Fruit fly (Drosophila melanogaster): Measurements from ENCODE around the gene CG5938.

Gene CG5938

DNA sequence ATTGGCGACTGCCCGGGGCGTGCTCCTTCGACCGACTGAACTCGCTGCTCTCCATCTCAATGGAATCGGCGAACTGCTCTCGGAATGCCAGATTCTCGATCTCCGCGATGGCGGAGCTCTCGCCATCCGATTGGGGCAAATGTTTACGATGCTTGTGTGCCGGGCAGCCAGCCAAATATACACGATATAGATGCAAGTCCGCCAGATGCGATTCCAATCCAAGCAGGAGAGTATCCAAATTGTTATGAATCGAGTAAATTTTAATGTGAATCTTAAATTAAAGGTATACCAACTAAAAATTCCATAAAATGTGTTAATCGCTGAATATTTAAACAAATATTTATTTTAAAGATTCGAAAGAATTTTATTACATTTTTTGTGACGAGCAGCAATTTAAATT is 26.7 kb upstream of the CG5938 start, which contains the start of gene CG5984:
TSS of gene CG5984 (minus strand) at position 101 of the 400 bp plus-strand sequence.
- TF ChIP-seq CG15710 (tag; optimal IDR thresholded peaks at IDR 0.05) (no peak), Pif1B (GFP tag; optimal IDR thresholded peaks at IDR 0.05) (no peak), CG10348 (GFP tag; IDR thresholded peaks at IDR 0.05) (no peak), Pif1A (GFP tag; optimal IDR thresholded peaks at IDR 0.05) (no peak), EcR (GFP tag; optimal IDR thresholded peaks at IDR 0.05) (no peak), fd96Ca (GFP tag; IDR thresholded peaks at IDR 0.05) (no peak), CG12605 (GFP tag; IDR thresholded peaks at IDR 0.05) (no peak), CG4496 (GFP tag; IDR thresholded peaks at IDR 0.05) (no peak), CG14655 (GFP tag; optimal IDR thresholded peaks at IDR 0.05) (no peak), gl (tag; optimal IDR thresholded peaks at IDR 0.05) (no peak), CG8301 (tag; optimal IDR thresholded peaks at IDR 0.05) (no peak), CG13204 (GFP tag; optimal IDR thresholded peaks at IDR 0.05) (no peak), CG34367 (tag; optimal IDR thresholded peaks at IDR 0.05) (no peak), D1 (tag; optimal IDR thresholded peaks at IDR 0.05) (no peak), CG8159 (tag; optimal IDR thresholded peaks at IDR 0.05) (no peak), CG9948 (tag; optimal IDR thresholded peaks at IDR 0.05) (no peak), CG17806 (tag; optimal IDR thresholded peaks at IDR 0.05) (no peak)

DNA sequence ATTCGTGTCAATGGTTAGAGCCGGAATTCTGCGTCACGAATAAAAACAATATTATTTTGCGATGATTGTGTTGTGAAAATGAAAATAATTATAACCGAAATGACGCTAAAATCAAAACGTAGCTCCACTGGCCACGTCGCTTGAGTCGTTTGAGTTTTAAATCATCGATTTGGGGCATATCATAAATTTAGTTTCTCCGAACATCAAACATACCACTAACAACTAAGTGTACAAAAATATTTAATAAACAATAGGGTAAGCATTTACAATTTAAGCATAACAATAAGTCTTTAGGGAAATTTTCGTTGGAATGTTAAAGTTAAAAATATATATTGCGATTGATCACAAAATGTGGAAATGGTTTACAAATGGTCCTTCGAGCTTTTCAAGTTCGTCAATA is 23.7 kb upstream of the CG5938 start, which contains the start of the genes TTLL6B and TfIIA-L:
TSS of gene TTLL6B (minus strand) at position 101 of the 400 bp plus-strand sequence.
TSS of gene TfIIA-L (plus strand) at position 206 of the 400 bp plus-strand sequence.
- TF ChIP-seq Snoo (tag; optimal IDR thresholded peaks at IDR 0.05) (no peak), EcR (GFP tag; optimal IDR thresholded peaks at IDR 0.05) (no peak), CG15710 (tag; optimal IDR thresholded peaks at IDR 0.05) (no peak), CG9948 (tag; optimal IDR thresholded peaks at IDR 0.05) (no peak), CG8159 (tag; optimal IDR thresholded peaks at IDR 0.05) (no peak), Pif1B (GFP tag; optimal IDR thresholded peaks at IDR 0.05) (no peak), CG13204 (GFP tag; optimal IDR thresholded peaks at IDR 0.05) (no peak), gl (tag; optimal IDR thresholded peaks at IDR 0.05) (no peak), Pif1A (GFP tag; optimal IDR thresholded peaks at IDR 0.05) (no peak), Ets98B (GFP tag; IDR thresholded peaks at IDR 0.05) (no peak), CG12605 (GFP tag; IDR thresholded peaks at IDR 0.05) (no peak)

DNA sequence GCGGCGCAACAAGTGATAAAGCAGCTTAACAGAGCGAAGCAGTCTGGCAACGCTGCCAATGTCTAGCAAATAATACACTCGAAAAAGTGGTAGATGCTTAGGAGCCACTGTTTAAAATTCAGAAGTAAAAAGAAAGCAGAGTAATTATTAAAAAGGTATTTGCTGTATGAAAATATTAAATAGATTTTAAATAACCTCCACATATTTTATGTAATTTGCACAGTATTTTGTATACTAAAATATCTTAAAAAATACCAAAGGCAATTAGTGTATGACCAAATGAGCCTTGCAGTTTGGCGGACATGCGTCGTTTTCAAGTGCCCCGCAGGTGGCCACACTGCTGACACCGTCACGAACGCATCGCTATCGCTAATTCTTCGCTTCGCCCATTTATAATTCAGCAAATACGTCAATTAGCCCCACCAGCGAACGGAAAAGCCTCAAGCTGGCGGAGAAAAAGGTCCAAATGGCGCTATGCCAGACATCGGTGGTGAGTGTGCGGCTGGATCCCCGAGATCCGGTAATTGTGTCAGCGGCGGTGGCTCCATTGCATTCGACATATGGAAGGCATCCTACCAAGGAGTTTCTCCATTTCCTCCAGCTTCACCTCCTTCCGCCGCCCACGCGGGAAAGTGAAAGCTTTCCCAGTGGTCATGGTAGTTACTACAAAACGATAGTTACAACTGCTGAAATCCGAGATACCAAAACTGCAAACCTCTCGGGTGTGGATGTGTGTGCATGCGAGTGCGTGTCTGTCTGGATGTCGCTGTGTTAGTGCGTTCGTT is 21.3 kb upstream of the CG5938 start, which contains the start of gene pll:
TSS of gene pll (minus strand) at position 47 of the 785 bp plus-strand sequence.
- TF ChIP-seq CG17806 (tag; optimal IDR thresholded peaks at IDR 0.05) = peak; percentile 76
- TF ChIP-seq fd96Ca (GFP tag; IDR thresholded peaks at IDR 0.05) = peak; percentile 79
- TF ChIP-seq CG8159 (tag; optimal IDR thresholded peaks at IDR 0.05) = peak; percentile 75
- no peak for TF ChIP-seq CG14655 (GFP tag; optimal IDR thresholded peaks at IDR 0.05)
- TF ChIP-seq rn (GFP tag; IDR thresholded peaks at IDR 0.05) = peak; percentile 70; the same call in 1 of the 2 replicates
- peak; percentile 88 for TF ChIP-seq Ets98B (GFP tag; IDR thresholded peaks at IDR 0.05)
- TF ChIP-seq CG4496 (GFP tag; IDR thresholded peaks at IDR 0.05) = peak; percentile 94
- peak; percentile 75 for TF ChIP-seq CG15710 (tag; optimal IDR thresholded peaks at IDR 0.05)
- TF ChIP-seq CG8301 (tag; optimal IDR thresholded peaks at IDR 0.05) = peak; percentile 64
- TF ChIP-seq CG12605 (GFP tag; IDR thresholded peaks at IDR 0.05) = peak; percentile 90
- peak; percentile 85 for TF ChIP-seq CG32121 (GFP tag; IDR thresholded peaks at IDR 0.05)
- no peak for TF ChIP-seq D1 (tag; optimal IDR thresholded peaks at IDR 0.05)
- peak; percentile 59 for TF ChIP-seq EcR (GFP tag; optimal IDR thresholded peaks at IDR 0.05)
- no peak for TF ChIP-seq Pif1A (GFP tag; optimal IDR thresholded peaks at IDR 0.05)
- TF ChIP-seq CG34367 (tag; optimal IDR thresholded peaks at IDR 0.05) = peak; percentile 71
- peak; percentile 72 for TF ChIP-seq Snoo (tag; optimal IDR thresholded peaks at IDR 0.05)
- no peak for TF ChIP-seq gl (tag; optimal IDR thresholded peaks at IDR 0.05)
- no peak for TF ChIP-seq CG13204 (GFP tag; optimal IDR thresholded peaks at IDR 0.05)
- peak; percentile 64 for TF ChIP-seq CG9948 (tag; optimal IDR thresholded peaks at IDR 0.05)
- TF ChIP-seq Pif1B (GFP tag; optimal IDR thresholded peaks at IDR 0.05) = no peak
- 0 out of 2 replicates have a peak, but pooled peaks have one; percentile 50 for TF ChIP-seq CG10348 (GFP tag; IDR thresholded peaks at IDR 0.05)

DNA sequence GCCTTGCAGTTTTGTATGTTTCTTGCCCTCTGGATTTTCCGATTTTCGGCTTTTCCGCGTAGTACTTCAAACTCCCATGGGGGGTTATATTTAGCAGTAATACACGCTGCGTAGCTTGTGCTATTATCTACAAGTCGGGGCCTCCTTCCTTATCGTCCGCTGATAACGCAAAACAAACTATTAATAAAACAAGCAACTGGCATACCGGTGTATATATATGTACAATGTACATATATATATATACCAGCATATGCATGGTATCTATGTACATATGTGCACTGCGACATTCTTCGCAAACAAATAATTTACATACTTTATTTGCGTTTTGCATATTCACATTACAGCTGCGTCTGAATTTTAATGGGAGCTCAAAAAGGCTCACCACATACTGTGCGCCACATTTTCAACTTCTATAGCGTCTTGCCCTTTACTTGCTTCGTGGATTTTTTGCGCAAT is 20.6 kb upstream of the CG5938 start:
- TF ChIP-seq CG34367 (tag; optimal IDR thresholded peaks at IDR 0.05) = peak; percentile 19
- no peak for TF ChIP-seq CG13204 (GFP tag; optimal IDR thresholded peaks at IDR 0.05)
- TF ChIP-seq Ets98B (GFP tag; IDR thresholded peaks at IDR 0.05) = no peak
- no peak for TF ChIP-seq CG10348 (GFP tag; IDR thresholded peaks at IDR 0.05)
- no peak for TF ChIP-seq rn (GFP tag; IDR thresholded peaks at IDR 0.05)
- peak; percentile 24 for TF ChIP-seq EcR (GFP tag; optimal IDR thresholded peaks at IDR 0.05)
- TF ChIP-seq D1 (tag; optimal IDR thresholded peaks at IDR 0.05) = no peak

DNA sequence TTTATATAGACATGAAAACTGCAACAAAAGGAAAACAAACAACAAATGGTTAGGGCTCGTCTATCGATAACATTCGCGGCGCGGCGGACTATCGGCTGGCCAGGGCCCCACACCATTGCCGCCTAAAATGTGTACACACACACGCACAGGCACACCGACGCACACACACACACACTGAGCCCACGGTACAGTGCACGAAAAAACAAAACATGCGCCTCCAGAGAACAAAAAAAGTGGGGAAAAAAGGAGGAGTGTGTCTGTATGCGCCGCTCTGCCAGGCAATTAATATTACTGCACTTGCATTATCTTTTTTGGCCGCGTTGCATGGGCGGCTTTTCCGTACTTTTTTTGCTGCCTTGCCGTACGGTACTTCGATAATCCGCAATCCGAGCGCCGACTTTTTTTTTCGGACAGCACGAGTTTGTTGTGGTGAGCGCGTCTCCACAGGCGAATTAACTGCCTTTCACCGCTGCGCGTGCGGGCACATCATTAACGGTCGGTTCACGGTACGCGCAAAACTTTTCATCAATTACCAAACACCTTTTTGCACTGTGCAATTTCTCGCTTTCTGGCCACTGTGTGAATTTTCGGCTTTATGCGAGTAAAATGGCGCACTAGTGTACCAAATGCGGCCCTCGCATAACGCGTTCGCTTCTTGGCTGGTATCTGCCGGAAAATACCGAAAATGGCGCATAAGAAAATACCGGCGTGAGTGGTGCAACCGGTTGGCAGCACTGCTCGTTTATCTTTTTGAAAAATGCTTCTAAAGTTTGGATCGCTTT is 11.0 kb upstream of the CG5938 start, which contains the start of gene woc:
TSS of gene woc (minus strand) at position 622 of the 782 bp plus-strand sequence.
- peak; percentile 75 for TF ChIP-seq CG15710 (tag; optimal IDR thresholded peaks at IDR 0.05)
- peak; percentile 57 for TF ChIP-seq CG17806 (tag; optimal IDR thresholded peaks at IDR 0.05)
- peak; percentile 82 for TF ChIP-seq CG8301 (tag; optimal IDR thresholded peaks at IDR 0.05)
- TF ChIP-seq CG4496 (GFP tag; IDR thresholded peaks at IDR 0.05) = peak; percentile 81
- TF ChIP-seq CG34367 (tag; optimal IDR thresholded peaks at IDR 0.05) = peak; percentile 71
- 0 out of 2 replicates have a peak, but pooled peaks have one; percentile 59 for TF ChIP-seq CG10348 (GFP tag; IDR thresholded peaks at IDR 0.05)
- peak; percentile 2 for TF ChIP-seq EcR (GFP tag; optimal IDR thresholded peaks at IDR 0.05)
- TF ChIP-seq Pif1A (GFP tag; optimal IDR thresholded peaks at IDR 0.05) = peak; percentile 37
- no peak for TF ChIP-seq CG13204 (GFP tag; optimal IDR thresholded peaks at IDR 0.05)
- TF ChIP-seq D1 (tag; optimal IDR thresholded peaks at IDR 0.05) = no peak
- TF ChIP-seq rn (GFP tag; IDR thresholded peaks at IDR 0.05) = peak; percentile 59
- TF ChIP-seq CG8159 (tag; optimal IDR thresholded peaks at IDR 0.05) = peak; percentile 39
- peak; percentile 82 for TF ChIP-seq CG32121 (GFP tag; IDR thresholded peaks at IDR 0.05)
- peak; percentile 90 for TF ChIP-seq fd96Ca (GFP tag; IDR thresholded peaks at IDR 0.05)
- peak; percentile 87 for TF ChIP-seq gl (tag; optimal IDR thresholded peaks at IDR 0.05)
- peak; percentile 75 for TF ChIP-seq CG9948 (tag; optimal IDR thresholded peaks at IDR 0.05)
- peak; percentile 70 for TF ChIP-seq Pif1B (GFP tag; optimal IDR thresholded peaks at IDR 0.05)
- no peak for TF ChIP-seq CG14655 (GFP tag; optimal IDR thresholded peaks at IDR 0.05)
- TF ChIP-seq Ets98B (GFP tag; IDR thresholded peaks at IDR 0.05) = peak; percentile 81
- TF ChIP-seq CG12605 (GFP tag; IDR thresholded peaks at IDR 0.05) = peak; percentile 68; the same call in 1 of the 2 replicates
- peak; percentile 65 for TF ChIP-seq Snoo (tag; optimal IDR thresholded peaks at IDR 0.05)
